Worm (Caenorhabditis elegans) whole organism, L2 larva: Measurements from ENCODE around the gene qui-1.

Experiments
- aly-2 ChIP-seq: fragments of 150-350 bp; optimal IDR thresholded peaks from 2 replicates; lab custom pipeline; 2014; ENCODE audit warnings: missing biosample characterization, missing genetic modification characterization
- ama-1 ChIP-seq: fragments of 150-350 bp; optimal IDR thresholded peaks from 2 replicates; lab custom pipeline; 2018; ENCODE audit warnings: inconsistent platforms
- elt-3 ChIP-seq: sonication (generic microtip); optimal IDR thresholded peaks from 2 replicates; lab custom pipeline; 2017; ENCODE audit warnings: missing biosample characterization, missing genetic modification characterization
- lin-39 ChIP-seq: fragments of 150-350 bp; optimal IDR thresholded peaks from 2 replicates; lab custom pipeline; 2014; ENCODE audit warnings: missing biosample characterization, missing genetic modification reagents, missing genetic modification characterization
- nhr-12 ChIP-seq: fragments of 150-350 bp; optimal IDR thresholded peaks from 2 replicates; lab custom pipeline; 2014; ENCODE audit warnings: missing biosample characterization, missing genetic modification characterization
- ztf-4 ChIP-seq: fragments of 150-350 bp; optimal IDR thresholded peaks from 2 replicates; lab custom pipeline; 2014; ENCODE audit warnings: missing biosample characterization, missing genetic modification characterization

DNA sequence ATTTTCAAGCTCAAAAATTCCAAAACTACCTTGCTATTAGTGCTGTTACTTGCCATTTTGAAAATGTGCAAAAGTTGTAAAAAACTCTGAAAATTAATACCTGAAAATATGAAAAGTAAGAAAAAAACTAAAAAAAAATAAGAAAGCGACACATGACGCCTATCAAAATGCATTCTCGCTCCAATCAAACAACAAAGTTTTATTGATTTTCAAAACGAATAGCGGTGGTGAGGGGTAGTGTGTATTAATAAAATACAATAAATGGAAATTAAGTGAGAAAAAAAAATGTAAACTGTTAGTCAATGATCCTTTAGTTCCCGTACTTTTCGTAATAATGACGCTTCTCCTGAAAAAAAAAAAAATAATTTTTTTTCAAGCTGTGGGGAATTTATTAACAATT is 39.9 kb upstream of the qui-1 start, which contains the start of gene dcap-2:
- TF ChIP-seq elt-3: no peak
- no peak for TF ChIP-seq aly-2 (tag; lab: Kevin White, UChicago)
- no peak for TF ChIP-seq nhr-12 (tag; lab: Kevin White, UChicago)
- TF ChIP-seq ztf-4 (tag; lab: Kevin White, UChicago): no peak
- no peak for TF ChIP-seq lin-39
- TF ChIP-seq ama-1: no peak
